Worm (Caenorhabditis elegans) whole organism, mixed stage, embryonic: ENCODE results near the gene ZK1290.15.

Source experiments
- M03D4.4 ChIP-seq: sonication (generic microtip); optimal IDR thresholded peaks from 2 replicates; lab custom pipeline; 2017; ENCODE audit warnings: mild to moderate bottlenecking, missing genetic modification characterization, missing compliant biosample characterization
- blmp-1 ChIP-seq: fragments of 150-350 bp; optimal IDR thresholded peaks from 2 replicates; lab custom pipeline; 2014; ENCODE audit warnings: missing biosample characterization, missing genetic modification characterization
- ceh-39 ChIP-seq: fragments of 150-350 bp; optimal IDR thresholded peaks from 2 replicates; lab custom pipeline; 2014; ENCODE audit warnings: missing biosample characterization, missing genetic modification characterization
- ceh-43 ChIP-seq: fragments of 200-800 bp; sonication (Bioruptor generic); optimal IDR thresholded peaks from 2 replicates; lab custom pipeline; 2018; ENCODE audit warnings: mild to moderate bottlenecking, missing genetic modification characterization, moderate library complexity, missing compliant biosample characterization
- ceh-83 ChIP-seq: fragments of 200-800 bp; sonication (Bioruptor generic); optimal IDR thresholded peaks from 2 replicates; lab custom pipeline; 2018; ENCODE audit warnings: mild to moderate bottlenecking, missing genetic modification characterization, missing compliant biosample characterization
- ces-1 ChIP-seq: fragments of 150-350 bp; optimal IDR thresholded peaks from 2 replicates; lab custom pipeline; 2014; ENCODE audit warnings: missing biosample characterization, missing genetic modification reagents, missing genetic modification characterization
- cnd-1 ChIP-seq: fragments of 200-800 bp; sonication (Bioruptor generic); optimal IDR thresholded peaks from 2 replicates; lab custom pipeline; 2018; ENCODE audit warnings: mild to moderate bottlenecking, missing genetic modification characterization, missing compliant biosample characterization
- drap-1 ChIP-seq: fragments of 200-800 bp; sonication (Bioruptor generic); optimal IDR thresholded peaks from 3 replicates; lab custom pipeline; 2018; ENCODE audit warnings: mild to moderate bottlenecking, missing genetic modification characterization, missing compliant biosample characterization
- elt-1 ChIP-seq: sonication (generic microtip); optimal IDR thresholded peaks from 2 replicates; lab custom pipeline; 2017; ENCODE audit warnings: missing genetic modification characterization, mild to moderate bottlenecking, missing compliant biosample characterization, antibody characterized with exemption, moderate library complexity, borderline replicate concordance; ENCODE audit not compliant: insufficient read depth
- elt-3 ChIP-seq: fragments of 150-350 bp; optimal IDR thresholded peaks from 2 replicates; lab custom pipeline; 2014; ENCODE audit warnings: missing biosample characterization, missing genetic modification characterization
- flh-1 ChIP-seq: fragments of 200-800 bp; sonication (Bioruptor generic); optimal IDR thresholded peaks from 2 replicates; lab custom pipeline; 2018; ENCODE audit warnings: mild to moderate bottlenecking, missing genetic modification characterization, moderate library complexity, missing compliant biosample characterization
- ham-2 ChIP-seq: fragments of 200-800 bp; sonication (Bioruptor generic); optimal IDR thresholded peaks from 2 replicates; lab custom pipeline; 2018; ENCODE audit warnings: mild to moderate bottlenecking, missing genetic modification characterization, missing compliant biosample characterization
- hlh-1 ChIP-seq: fragments of 150-350 bp; optimal IDR thresholded peaks from 2 replicates; lab custom pipeline; 2014; ENCODE audit warnings: missing biosample characterization, missing genetic modification reagents, missing genetic modification characterization
- lin-13 ChIP-seq: fragments of 150-350 bp; optimal IDR thresholded peaks from 2 replicates; lab custom pipeline; 2014; ENCODE audit warnings: missing biosample characterization, missing genetic modification characterization
- lin-32 ChIP-seq: fragments of 200-800 bp; sonication (Bioruptor generic); optimal IDR thresholded peaks from 2 replicates; lab custom pipeline; 2018; ENCODE audit warnings: mild to moderate bottlenecking, missing genetic modification characterization, missing compliant biosample characterization
- mab-5 ChIP-seq: fragments of 150-350 bp; optimal IDR thresholded peaks from 2 replicates; lab custom pipeline; 2014; ENCODE audit warnings: missing biosample characterization, missing genetic modification characterization
- mep-1 ChIP-seq: fragments of 150-350 bp; optimal IDR thresholded peaks from 2 replicates; lab custom pipeline; 2017; ENCODE audit warnings: missing biosample characterization, missing genetic modification reagents, missing genetic modification characterization, inconsistent platforms
- mls-2 ChIP-seq: sonication (generic microtip); optimal IDR thresholded peaks from 2 replicates; lab custom pipeline; 2016; ENCODE audit warnings: mild to moderate bottlenecking, missing genetic modification characterization, moderate library complexity, missing compliant biosample characterization
- nhr-12 ChIP-seq: fragments of 150-350 bp; optimal IDR thresholded peaks from 2 replicates; lab custom pipeline; 2014; ENCODE audit warnings: missing biosample characterization, missing genetic modification characterization
- nhr-2 ChIP-seq: fragments of 150-350 bp; optimal IDR thresholded peaks from 2 replicates; lab custom pipeline; 2014; ENCODE audit warnings: missing biosample characterization, missing genetic modification characterization
- nhr-237 ChIP-seq: fragments of 150-350 bp; optimal IDR thresholded peaks from 2 replicates; lab custom pipeline; 2014; ENCODE audit warnings: missing biosample characterization, missing genetic modification characterization
- nhr-28 ChIP-seq: fragments of 150-350 bp; optimal IDR thresholded peaks from 2 replicates; lab custom pipeline; 2014; ENCODE audit warnings: missing biosample characterization, missing genetic modification characterization
- nhr-76 ChIP-seq: sonication (generic microtip); optimal IDR thresholded peaks from 2 replicates; lab custom pipeline; 2017; ENCODE audit warnings: missing biosample characterization, missing genetic modification characterization
- pha-4 ChIP-seq: fragments of 150-350 bp; optimal IDR thresholded peaks from 2 replicates; lab custom pipeline; 2018; ENCODE audit warnings: missing biosample characterization, missing genetic modification reagents, missing genetic modification characterization
- tbx-8 ChIP-seq: fragments of 200-800 bp; sonication (Bioruptor generic); optimal IDR thresholded peaks from 2 replicates; lab custom pipeline; 2018; ENCODE audit warnings: mild to moderate bottlenecking, missing genetic modification characterization, moderate library complexity, missing compliant biosample characterization
- unc-120 ChIP-seq: sonication (generic microtip); optimal IDR thresholded peaks from 2 replicates; lab custom pipeline; 2017; ENCODE audit warnings: missing genetic modification characterization, missing compliant biosample characterization; ENCODE audit not compliant: poor library complexity, severe bottlenecking
- unc-39 ChIP-seq: fragments of 150-350 bp; optimal IDR thresholded peaks from 2 replicates; lab custom pipeline; 2014; ENCODE audit warnings: missing biosample characterization, missing genetic modification characterization
- unc-62 ChIP-seq: fragments of 150-350 bp; optimal IDR thresholded peaks from 2 replicates; lab custom pipeline; 2014; ENCODE audit warnings: missing biosample characterization, missing genetic modification reagents, missing genetic modification characterization
- zip-8 ChIP-seq: fragments of 150-350 bp; optimal IDR thresholded peaks from 2 replicates; lab custom pipeline; 2014; ENCODE audit warnings: missing biosample characterization, missing genetic modification characterization
- ztf-11 ChIP-seq: fragments of 150-350 bp; optimal IDR thresholded peaks from 2 replicates; lab custom pipeline; 2014; ENCODE audit warnings: missing biosample characterization, missing genetic modification characterization

ZK1290.15 gene

DNA sequence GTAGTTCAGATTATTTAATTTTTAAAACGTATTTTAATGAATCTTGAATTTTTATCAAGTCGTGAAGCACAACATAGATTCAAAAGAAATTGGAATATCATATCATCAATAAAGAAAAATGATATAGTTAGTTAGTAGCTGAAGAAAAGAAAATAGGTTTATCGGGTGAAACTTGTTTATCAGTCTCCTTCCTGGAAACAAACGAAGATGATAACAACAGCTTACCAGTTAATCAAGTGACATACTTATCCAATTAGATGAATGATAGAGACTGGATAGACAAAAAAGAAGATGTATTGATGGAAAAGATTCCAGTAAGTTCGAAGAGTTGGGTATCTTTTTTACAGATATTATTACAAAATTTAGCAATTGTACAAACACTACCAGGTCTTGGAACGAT is 19.6 kb downstream of the ZK1290.15 start:
- TF ChIP-seq nhr-76 (tag; lab: Kevin White, UChicago) (no peak), mep-1 (tag; lab: Kevin White, UChicago) (no peak), unc-39 (tag; lab: Kevin White, UChicago) (no peak), flh-1 (GFP tag; lab: Kevin White, UChicago) (no peak), lin-32 (GFP tag; lab: Kevin White, UChicago) (no peak), ham-2 (GFP tag; lab: Kevin White, UChicago) (no peak), elt-1 (tag; lab: Kevin White, UChicago) (no peak), nhr-28 (tag; lab: Kevin White, UChicago) (no peak), mab-5 (tag; lab: Kevin White, UChicago) (no peak), zip-8 (no peak), cnd-1 (tag; lab: Kevin White, UChicago) (no peak), ztf-11 (no peak)

DNA sequence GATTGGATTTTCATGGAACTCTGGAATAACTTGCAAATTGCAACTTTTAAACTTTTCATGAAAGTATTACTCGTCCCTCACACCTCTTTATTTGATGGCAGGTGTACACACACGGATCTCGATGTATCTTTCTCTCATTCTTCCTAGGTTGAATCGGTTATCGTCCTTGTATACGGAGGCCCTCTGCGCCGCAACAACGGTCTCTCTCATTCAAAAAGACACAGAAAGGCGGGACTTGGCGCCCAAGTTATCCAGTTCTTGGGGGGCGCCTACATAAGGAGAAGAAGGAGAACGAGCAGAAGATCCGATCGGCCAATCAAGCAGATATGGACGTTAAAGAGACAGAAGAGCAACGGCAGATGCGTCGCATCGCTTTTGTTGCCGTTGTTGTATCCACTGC is 20.4 kb downstream of the ZK1290.15 start, which contains the start of gene rol-8:
TSS of gene rol-8 (plus strand) at position 301 of the 400 bp plus-strand sequence.
- TF ChIP-seq flh-1 (GFP tag; lab: Kevin White, UChicago) (no peak), elt-1 (tag; lab: Kevin White, UChicago) (no peak)

DNA sequence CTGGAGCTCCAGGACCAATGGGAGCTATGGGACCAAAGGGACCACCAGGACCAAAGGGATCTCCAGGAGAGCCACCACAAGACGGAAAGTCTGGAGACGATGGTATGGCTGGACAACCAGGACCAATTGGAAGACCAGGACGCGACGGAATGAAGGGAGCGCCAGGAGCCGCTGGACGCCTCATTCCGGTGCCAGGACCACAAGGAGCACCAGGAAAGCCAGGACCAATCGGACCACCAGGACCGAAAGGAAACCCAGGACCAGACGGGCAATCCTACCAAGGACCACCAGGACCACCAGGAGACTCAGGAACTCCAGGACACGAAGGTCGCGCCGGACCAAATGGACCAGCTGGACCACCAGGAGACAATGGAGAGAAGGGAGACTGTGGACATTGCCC is 21.4 kb downstream of the ZK1290.15 start:
- TF ChIP-seq lin-13 (tag; lab: Kevin White, UChicago) (no peak), blmp-1 (no peak)

DNA sequence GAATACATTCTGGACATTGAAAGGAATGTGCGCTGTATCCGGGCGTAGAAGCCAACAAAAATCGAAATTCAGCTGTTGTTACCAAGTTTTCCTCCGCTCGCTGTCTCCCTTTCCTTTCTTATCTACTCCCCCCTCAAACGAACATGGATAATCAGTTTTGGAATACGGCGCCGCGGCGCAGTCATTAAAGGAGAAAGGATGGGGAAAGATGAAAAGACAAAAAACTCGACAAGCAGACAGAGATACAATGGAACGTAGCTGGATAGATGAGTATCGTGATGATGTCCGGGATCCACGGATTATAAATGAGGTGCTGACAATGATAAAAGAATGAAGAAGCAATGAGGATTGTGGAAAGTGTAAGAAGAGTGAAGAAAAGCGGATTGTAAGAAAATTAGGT is 22.0 kb downstream of the ZK1290.15 start:
- TF ChIP-seq zip-8, result no peak
- no peak for TF ChIP-seq lin-32 (GFP tag; lab: Kevin White, UChicago)
- TF ChIP-seq unc-62 (GFP tag; lab: Kevin White, UChicago), result no peak
- no peak for TF ChIP-seq nhr-237 (tag; lab: Kevin White, UChicago)

DNA sequence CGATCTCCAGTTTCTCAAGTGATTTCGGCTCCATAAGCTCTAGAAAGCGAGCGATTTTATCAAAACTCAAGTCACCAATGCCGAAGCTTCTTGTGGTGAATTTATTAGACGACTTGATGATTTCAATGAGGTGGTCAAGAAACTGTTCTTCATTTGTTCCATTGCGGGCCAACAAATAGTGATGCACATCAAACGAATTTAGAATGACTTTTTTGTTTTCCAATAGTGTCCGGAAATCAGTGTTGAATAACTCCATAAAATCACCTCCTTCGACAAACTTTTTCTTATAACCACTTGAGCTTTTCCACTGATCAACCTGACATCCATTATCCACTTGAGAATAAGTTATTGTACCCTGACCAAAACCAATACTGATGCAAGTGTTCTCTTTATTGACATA is 23.9 kb downstream of the ZK1290.15 start:
- no peak for TF ChIP-seq nhr-2 (tag; lab: Kevin White, UChicago)
- no peak for TF ChIP-seq mls-2 (tag; lab: Kevin White, UChicago)
- TF ChIP-seq nhr-28 (tag; lab: Kevin White, UChicago), result no peak
- TF ChIP-seq, all 35 proteins: peak for 0

DNA sequence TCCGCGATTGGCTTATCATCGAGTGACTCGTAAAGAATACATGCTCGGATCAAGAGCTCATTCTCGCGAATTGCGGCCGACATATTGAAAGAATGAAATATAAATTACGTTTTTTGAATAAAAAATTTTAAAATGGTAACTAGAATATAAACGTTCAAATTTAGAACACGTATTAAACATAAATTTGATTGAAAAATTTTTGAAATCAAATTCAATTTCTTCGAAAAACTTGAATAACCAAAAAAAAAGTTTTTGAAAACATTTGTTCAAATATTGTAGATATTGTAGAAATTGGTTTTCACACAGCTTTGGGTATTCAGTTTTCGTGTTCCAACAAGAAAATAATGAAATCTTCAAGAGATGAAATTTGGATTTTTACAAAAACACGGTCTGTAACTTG is 24.7 kb downstream of the ZK1290.15 start, which contains the start of gene fbxa-224:
TSS of gene fbxa-224 (minus strand) at position 101 of the 400 bp plus-strand sequence.
- TF ChIP-seq unc-120 (tag; lab: Kevin White, UChicago) (no peak), hlh-1 (tag; lab: Kevin White, UChicago) (no peak), nhr-12 (tag; lab: Kevin White, UChicago) (no peak), ceh-83 (GFP tag; lab: Kevin White, UChicago) (no peak), lin-13 (tag; lab: Kevin White, UChicago) (no peak), ceh-43 (no peak), flh-1 (GFP tag; lab: Kevin White, UChicago) (no peak), mep-1 (tag; lab: Kevin White, UChicago) (no peak), pha-4 (tag; lab: Kevin White, UChicago) (no peak), nhr-76 (tag; lab: Kevin White, UChicago) (no peak), ces-1 (GFP tag; lab: Kevin White, UChicago) (no peak), tbx-8 (no peak), M03D4.4 (tag; lab: Kevin White, UChicago) (no peak), unc-39 (tag; lab: Kevin White, UChicago) (no peak), ceh-39 (tag; lab: Kevin White, UChicago) (no peak), mls-2 (tag; lab: Kevin White, UChicago) (no peak), mab-5 (tag; lab: Kevin White, UChicago) (no peak)

DNA sequence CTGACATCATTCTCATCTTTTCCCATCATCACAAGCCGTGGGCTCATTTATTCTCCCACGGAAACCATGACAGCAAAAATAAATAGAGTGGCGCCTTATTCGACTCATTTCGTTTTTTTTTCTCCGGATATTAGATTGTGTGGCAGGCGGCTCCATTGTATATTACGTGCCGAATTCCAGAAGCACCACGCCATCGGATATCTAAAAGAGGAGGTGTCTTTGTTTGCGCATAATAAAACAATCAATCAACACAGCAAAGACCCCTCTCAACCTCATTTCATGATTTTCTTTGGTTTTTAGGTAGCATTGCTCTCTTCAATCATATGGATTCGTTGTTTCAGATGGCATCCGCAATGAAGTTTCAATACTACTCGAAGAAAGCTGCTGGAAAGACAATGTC is 25.7 kb downstream of the ZK1290.15 start, which contains the start of gene tph-1:
TSS of gene tph-1 (plus strand) at position 301 of the 400 bp plus-strand sequence.
- TF ChIP-seq nhr-76 (tag; lab: Kevin White, UChicago), result no peak
- TF ChIP-seq ceh-83 (GFP tag; lab: Kevin White, UChicago), result no peak
- TF ChIP-seq ces-1 (GFP tag; lab: Kevin White, UChicago), result no peak
- no peak for TF ChIP-seq ceh-43
- TF ChIP-seq drap-1 (GFP tag; lab: Kevin White, UChicago), result no peak
- TF ChIP-seq ham-2 (GFP tag; lab: Kevin White, UChicago), result no peak
- no peak for TF ChIP-seq zip-8
- TF ChIP-seq lin-13 (tag; lab: Kevin White, UChicago), result no peak
- TF ChIP-seq flh-1 (GFP tag; lab: Kevin White, UChicago), result no peak
- no peak for TF ChIP-seq elt-3
- TF ChIP-seq ztf-11, result no peak
- TF ChIP-seq, all 35 proteins: peak for 0
